Fruit fly (Drosophila melanogaster): ENCODE measurements around the gene CG34248.

DNA sequence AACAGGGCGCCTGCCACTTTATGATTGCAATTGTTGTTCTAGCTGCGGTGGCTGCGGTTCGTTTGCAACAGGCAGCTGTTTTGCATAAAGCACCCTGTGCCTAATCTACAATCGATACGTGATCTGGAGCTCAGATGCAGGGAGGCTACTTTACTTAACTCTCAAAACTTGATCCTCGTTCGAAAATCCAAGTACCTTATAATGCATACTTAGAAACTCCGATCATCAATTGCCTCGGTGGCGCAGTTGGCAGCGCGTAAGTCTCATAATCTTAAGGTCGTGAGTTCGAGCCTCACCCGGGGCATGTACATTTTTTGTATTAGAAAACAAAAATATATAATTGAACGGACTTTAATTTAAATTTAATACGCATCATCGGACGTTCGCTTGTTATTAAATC lies 48.9 kb downstream of the CG34248 start:
- TF ChIP-seq CG4496 (GFP tag; IDR thresholded peaks at IDR 0.05) (no peak), CG10348 (GFP tag; IDR thresholded peaks at IDR 0.05) (no peak), gl (tag; optimal IDR thresholded peaks at IDR 0.05) (no peak), CG32121 (GFP tag; IDR thresholded peaks at IDR 0.05) (no peak), CG34367 (tag; optimal IDR thresholded peaks at IDR 0.05) (no peak), CG9948 (tag; optimal IDR thresholded peaks at IDR 0.05) (no peak), Snoo (tag; optimal IDR thresholded peaks at IDR 0.05) (no peak), D1 (tag; optimal IDR thresholded peaks at IDR 0.05) (no peak)

Measured in whole organism, pupa.